Worm (Caenorhabditis elegans) whole organism, L4 larva: Measurements from ENCODE around the gene C38D4.7.

ENCODE experiments used
- aha-1 ChIP-seq: fragments of 150-350 bp; peaks from one replicate; lab custom pipeline; 2014; ENCODE audit warnings: missing biosample characterization, missing genetic modification characterization
- ceh-82 ChIP-seq: sonication (generic microtip); optimal IDR thresholded peaks from 2 replicates; lab custom pipeline; 2017; ENCODE audit warnings: missing biosample characterization, missing genetic modification characterization
- nhr-11 ChIP-seq: fragments of 150-350 bp; optimal IDR thresholded peaks from 2 replicates; lab custom pipeline; 2014; ENCODE audit warnings: missing biosample characterization, missing genetic modification characterization
- php-3 ChIP-seq: fragments of 200-800 bp; sonication (Bioruptor generic); IDR thresholded peaks from 2 replicates; pipeline ENCODE4 v1.3.6; 2022; ENCODE audit warnings: missing genetic modification reagents, missing genetic modification characterization, missing compliant biosample characterization

DNA sequence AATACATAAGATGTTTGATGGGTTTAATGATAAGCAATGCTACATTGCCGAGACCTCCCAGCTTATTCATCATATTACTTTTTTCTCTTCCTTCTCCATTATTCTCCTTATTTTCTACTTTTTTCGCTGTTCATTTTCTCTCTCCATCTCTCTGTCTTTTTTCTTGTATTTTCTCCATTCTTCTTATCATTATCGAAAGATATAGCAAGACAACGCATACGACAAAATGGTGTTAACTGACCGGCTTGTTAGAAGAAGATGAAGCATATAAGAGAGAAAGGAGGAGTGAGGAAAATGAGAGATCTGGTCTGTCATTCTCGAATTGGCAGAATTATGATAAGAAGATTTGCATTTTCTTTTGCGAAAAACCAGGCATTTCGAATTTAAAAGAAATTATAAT is 44.3 kb downstream of the C38D4.7 start:
- TF ChIP-seq php-3 (no peak), nhr-11 (tag; lab: Kevin White, UChicago) (no peak), aha-1 (tag; lab: Kevin White, UChicago) (no peak), ceh-82 (tag; lab: Kevin White, UChicago) (no peak)
